Fruit fly (Drosophila melanogaster) Kc167 (cell line): ENCODE results near the gene Herc4.

Experiments used
- Sin3A ChIP-seq: fragments of >200 bp; optimal IDR thresholded peaks from 2 replicates; lab custom pipeline; 2018; ENCODE audit warnings: missing external identifiers
- h ChIP-seq: fragments of >200 bp; optimal IDR thresholded peaks from 3 replicates; lab custom pipeline; 2018; ENCODE audit warnings: missing external identifiers
- insv ChIP-seq: fragments of >200 bp; optimal IDR thresholded peaks from 3 replicates; lab custom pipeline; 2018; ENCODE audit warnings: missing external identifiers
- psq ChIP-seq: fragments of >200 bp; optimal IDR thresholded peaks from 2 replicates; lab custom pipeline; 2017; ENCODE audit warnings: missing external identifiers
- ttk ChIP-seq: sonication (Bioruptor generic); optimal IDR thresholded peaks from 2 replicates; lab custom pipeline; 2017; ENCODE audit warnings: missing external identifiers

- TF ChIP-seq h: no peak
- no peak for TF ChIP-seq insv (lab: Kevin White, UChicago)
- TF ChIP-seq Sin3A (lab: Kevin White, UChicago): no peak
- no peak for TF ChIP-seq psq (lab: Kevin White, UChicago)
- no peak for TF ChIP-seq ttk
Observed at dm6 chr3L:1322706-1323105, 9.2 kb downstream of the Herc4 start, which contains the start of gene CG9184.
